Worm (Caenorhabditis elegans) whole organism, L3 larva: ENCODE results near the gene C53B7.2.

Source experiments
- ama-1 ChIP-seq: fragments of 150-350 bp; optimal IDR thresholded peaks from 2 replicates; lab custom pipeline; 2018
- nhr-23 ChIP-seq: fragments of 150-350 bp; optimal IDR thresholded peaks from 2 replicates; lab custom pipeline; 2014; ENCODE audit warnings: missing biosample characterization, missing genetic modification reagents, missing genetic modification characterization

DNA sequence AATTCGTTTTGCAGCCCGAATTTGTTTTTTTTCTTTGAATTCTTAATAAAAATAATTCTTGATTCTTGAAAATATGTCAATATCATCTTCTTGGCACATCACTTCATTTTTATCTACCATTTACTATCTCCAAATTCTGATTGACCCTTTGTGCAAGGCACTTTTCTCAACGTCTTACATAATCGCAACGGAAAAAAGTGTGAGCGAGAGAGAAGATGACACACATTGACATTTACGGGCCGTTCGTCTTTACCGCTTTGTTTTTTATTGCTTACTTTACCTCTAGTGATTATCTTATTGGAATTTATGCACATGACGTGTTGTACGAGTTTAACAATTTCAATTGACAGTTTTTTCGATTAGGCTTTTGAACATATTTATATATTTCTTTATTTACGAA lies 2.6 kb downstream of the C53B7.2 start:
- TF ChIP-seq ama-1 (no peak), nhr-23 (tag; lab: Kevin White, UChicago) (no peak)
